Worm (Caenorhabditis elegans) whole organism, L2 larva: ENCODE measurements around the gene F20D6.9.
A peak's percentile ranks its signal among the peaks of the same experiment; 100 is the strongest.

Experiments
- C34F6.9 ChIP-seq: fragments of 150-350 bp; optimal IDR thresholded peaks from 2 replicates; lab custom pipeline; 2014; ENCODE audit warnings: missing biosample characterization, missing genetic modification characterization
- F13H6.1 ChIP-seq: sonication (generic microtip); optimal IDR thresholded peaks from 2 replicates; lab custom pipeline; 2016; ENCODE audit warnings: missing genetic modification characterization, missing compliant biosample characterization
- R02D3.7 ChIP-seq: fragments of 150-350 bp; optimal IDR thresholded peaks from 2 replicates; lab custom pipeline; 2014; ENCODE audit warnings: missing biosample characterization, missing genetic modification characterization
- Y55F3AM.14 ChIP-seq: fragments of 200-800 bp; sonication (Bioruptor generic); optimal IDR thresholded peaks from 2 replicates; lab custom pipeline; 2018; ENCODE audit warnings: mild to moderate bottlenecking, missing genetic modification characterization, missing compliant biosample characterization
- ZK546.5 ChIP-seq: sonication (generic microtip); optimal IDR thresholded peaks from 2 replicates; lab custom pipeline; 2017; ENCODE audit warnings: missing biosample characterization, missing genetic modification characterization
- aly-2 ChIP-seq: fragments of 150-350 bp; optimal IDR thresholded peaks from 2 replicates; lab custom pipeline; 2014; ENCODE audit warnings: missing biosample characterization, missing genetic modification characterization
- ama-1 ChIP-seq: fragments of 150-350 bp; optimal IDR thresholded peaks from 2 replicates; lab custom pipeline; 2018; ENCODE audit warnings: inconsistent platforms
- blmp-1 ChIP-seq: sonication (generic microtip); optimal IDR thresholded peaks from 2 replicates; lab custom pipeline; 2017; ENCODE audit warnings: missing genetic modification characterization, mild to moderate bottlenecking, missing compliant biosample characterization, antibody characterized with exemption, moderate library complexity; ENCODE audit not compliant: insufficient read depth
- crh-2 ChIP-seq: sonication (generic microtip); optimal IDR thresholded peaks from 2 replicates; lab custom pipeline; 2017; ENCODE audit warnings: missing biosample characterization, missing genetic modification characterization
- dmd-4 ChIP-seq: sonication (generic microtip); optimal IDR thresholded peaks from 2 replicates; lab custom pipeline; 2017; ENCODE audit warnings: missing biosample characterization, missing genetic modification characterization
- egl-27 ChIP-seq: sonication (generic microtip); optimal IDR thresholded peaks from 3 replicates; lab custom pipeline; 2017; ENCODE audit warnings: missing biosample characterization, missing genetic modification reagents, missing genetic modification characterization
- elt-1 ChIP-seq: fragments of 150-350 bp; optimal IDR thresholded peaks from 2 replicates; lab custom pipeline; 2014; ENCODE audit warnings: missing biosample characterization, missing genetic modification characterization
- fos-1 ChIP-seq: fragments of 150-350 bp; optimal IDR thresholded peaks from 2 replicates; lab custom pipeline; 2014; ENCODE audit warnings: missing biosample characterization, missing genetic modification characterization
- gmeb-1 ChIP-seq: fragments of 150-350 bp; optimal IDR thresholded peaks from 2 replicates; lab custom pipeline; 2014; ENCODE audit warnings: missing biosample characterization, missing genetic modification characterization
- lin-11 ChIP-seq: fragments of 150-350 bp; sonication (generic microtip); optimal IDR thresholded peaks from 2 replicates; lab custom pipeline; 2014; ENCODE audit warnings: missing biosample characterization, missing genetic modification characterization, inconsistent platforms, mixed read lengths
- lin-39 ChIP-seq: fragments of 150-350 bp; optimal IDR thresholded peaks from 2 replicates; lab custom pipeline; 2014; ENCODE audit warnings: missing biosample characterization, missing genetic modification reagents, missing genetic modification characterization
- lsy-2 ChIP-seq, 2 experiments: fragments of 150-350 bp in 1 of 2; sonication (generic microtip) in 1 of 2; optimal IDR thresholded peaks; 2 replicates each; lab custom pipeline; 2014 to 2017; ENCODE audit warnings: missing biosample characterization in 2 of 2, missing genetic modification characterization in 2 of 2
- mbf-1 ChIP-seq: sonication (generic microtip); optimal IDR thresholded peaks from 2 replicates; lab custom pipeline; 2017; ENCODE audit warnings: missing biosample characterization, missing genetic modification characterization
- nhr-10 ChIP-seq: sonication (generic microtip); optimal IDR thresholded peaks from 2 replicates; lab custom pipeline; 2017; ENCODE audit warnings: missing biosample characterization, missing genetic modification characterization
- nhr-11 ChIP-seq: fragments of 150-350 bp; optimal IDR thresholded peaks from 2 replicates; lab custom pipeline; 2014; ENCODE audit warnings: missing biosample characterization, missing genetic modification characterization
- nhr-12 ChIP-seq: fragments of 150-350 bp; optimal IDR thresholded peaks from 2 replicates; lab custom pipeline; 2014; ENCODE audit warnings: missing biosample characterization, missing genetic modification characterization
- nhr-77 ChIP-seq: fragments of 150-350 bp; optimal IDR thresholded peaks from 2 replicates; lab custom pipeline; 2014; ENCODE audit warnings: missing biosample characterization, missing genetic modification characterization
- peb-1 ChIP-seq: fragments of 150-350 bp; optimal IDR thresholded peaks from 2 replicates; lab custom pipeline; 2014; ENCODE audit warnings: missing biosample characterization, missing genetic modification characterization
- sem-4 ChIP-seq: fragments of 150-350 bp; optimal IDR thresholded peaks from 2 replicates; lab custom pipeline; 2014; ENCODE audit warnings: missing biosample characterization, missing genetic modification reagents, missing genetic modification characterization
- sma-9 ChIP-seq, 2 experiments: fragments of 150-350 bp in 1 of 2; sonication (generic microtip) in 1 of 2; optimal IDR thresholded peaks; 2 replicates each; lab custom pipeline; 2014 to 2016; ENCODE audit warnings: missing genetic modification characterization in 2 of 2, mild to moderate bottlenecking in 1 of 2, missing biosample characterization in 1 of 2, missing compliant biosample characterization in 1 of 2, missing genetic modification reagents in 1 of 2, moderate library complexity in 1 of 2
- snpc-4 ChIP-seq: fragments of 150-350 bp; optimal IDR thresholded peaks from 2 replicates; lab custom pipeline; 2014; ENCODE audit warnings: missing biosample characterization, missing genetic modification characterization
- unc-39 ChIP-seq: fragments of 150-350 bp; optimal IDR thresholded peaks from 2 replicates; lab custom pipeline; 2014; ENCODE audit warnings: missing biosample characterization, missing genetic modification characterization
- unc-55 ChIP-seq: fragments of 150-350 bp; sonication (generic microtip); optimal IDR thresholded peaks from 3 replicates; lab custom pipeline; 2014; ENCODE audit warnings: missing biosample characterization, missing genetic modification reagents, missing genetic modification characterization
- unc-62 ChIP-seq: fragments of 150-350 bp; optimal IDR thresholded peaks from 2 replicates; lab custom pipeline; 2014; ENCODE audit warnings: missing biosample characterization, missing genetic modification reagents, missing genetic modification characterization
- ztf-1 ChIP-seq: fragments of 200-800 bp; sonication (Bioruptor generic); conservative IDR thresholded peaks from 2 replicates; pipeline ENCODE4 v1.3.6; 2022; ENCODE audit warnings: missing genetic modification characterization, missing compliant biosample characterization
- ztf-11 ChIP-seq: sonication (generic microtip); optimal IDR thresholded peaks from 2 replicates; lab custom pipeline; 2017; ENCODE audit warnings: missing biosample characterization, missing genetic modification characterization
- ztf-4 ChIP-seq: fragments of 150-350 bp; optimal IDR thresholded peaks from 2 replicates; lab custom pipeline; 2014; ENCODE audit warnings: missing biosample characterization, missing genetic modification characterization

Gene F20D6.9

DNA sequence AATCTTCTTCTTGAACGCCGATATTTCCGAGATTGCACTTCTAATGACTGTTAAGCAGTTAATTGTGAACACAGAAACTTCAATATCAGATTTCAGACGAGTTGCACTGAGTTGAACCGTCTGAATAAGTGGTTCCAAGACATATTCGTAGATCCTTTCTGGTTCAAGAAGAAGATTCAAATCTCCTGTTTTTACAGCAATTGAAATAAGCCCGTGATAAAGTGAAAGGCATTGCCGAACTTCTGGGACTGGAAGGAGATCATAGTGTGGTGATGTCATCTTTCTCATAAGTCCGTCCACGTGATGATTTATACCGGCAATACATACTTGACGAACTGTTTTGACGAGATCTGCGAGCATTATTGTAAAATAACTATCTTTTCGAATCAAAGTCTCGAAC lies 42.3 kb upstream of the F20D6.9 start:
- TF ChIP-seq fos-1 (tag; lab: Kevin White, UChicago) (no peak), nhr-10 (tag; lab: Kevin White, UChicago) (no peak), ZK546.5 (tag; lab: Kevin White, UChicago) (no peak), unc-39 (tag; lab: Kevin White, UChicago) (no peak), ztf-11 (tag; lab: Kevin White, UChicago) (no peak), lin-11 (tag; lab: Kevin White, UChicago) (no peak), R02D3.7 (no peak), dmd-4 (tag; lab: Kevin White, UChicago) (no peak), unc-62 (GFP tag; lab: Kevin White, UChicago) (no peak), lin-39 (tag; lab: Kevin White, UChicago) (no peak), elt-1 (tag; lab: Kevin White, UChicago) (no peak), egl-27 (tag; lab: Kevin White, UChicago) (no peak), aly-2 (tag; lab: Kevin White, UChicago) (no peak), snpc-4 (tag; lab: Kevin White, UChicago) (no peak), sma-9 (GFP tag; optimal IDR thresholded peaks at IDR 0.05; lab: Kevin White, UChicago) (no peak), sma-9 (tag; optimal IDR thresholded peaks at IDR 0.05; lab: Kevin White, UChicago) (no peak), lsy-2 (tag; optimal IDR thresholded peaks at IDR 0.05; lab: Kevin White, UChicago) (no peak), unc-55 (no peak), peb-1 (no peak)

DNA sequence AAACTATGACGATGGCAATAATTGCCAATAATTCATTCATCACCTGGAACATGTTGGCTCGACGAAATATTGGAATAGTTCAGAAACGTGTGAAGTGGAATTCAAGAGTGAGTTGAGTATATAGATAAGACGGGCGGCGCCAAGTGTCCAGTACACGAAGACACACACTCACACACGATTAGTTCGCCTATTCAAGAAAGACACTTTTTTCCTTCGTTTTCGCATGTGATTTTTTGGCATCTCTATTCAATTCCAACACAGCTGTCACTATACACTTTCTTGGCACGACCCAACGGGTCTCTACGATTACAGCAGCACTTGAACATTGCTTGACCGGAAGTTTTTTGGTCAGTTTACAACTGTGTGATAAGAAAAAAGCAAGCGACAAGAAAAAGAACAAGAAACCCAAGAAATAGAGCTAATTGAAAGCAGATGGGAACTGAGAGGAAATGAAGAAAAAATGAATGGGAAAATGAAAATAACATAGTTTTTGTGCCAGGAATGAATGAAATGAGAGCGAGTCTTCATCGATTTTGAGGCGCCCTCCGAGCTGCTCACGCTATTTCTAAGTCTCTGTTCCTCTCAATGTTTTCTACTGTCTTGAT lies 40.5 kb upstream of the F20D6.9 start, which contains the start of gene K07C11.8:
K07C11.8 (minus strand) TSS at position 224 of the 605 bp plus-strand sequence.
- no peak for TF ChIP-seq ztf-11 (tag; lab: Kevin White, UChicago)
- TF ChIP-seq blmp-1 (tag; lab: Kevin White, UChicago): no peak
- TF ChIP-seq fos-1 (tag; lab: Kevin White, UChicago): peak; percentile 11
- TF ChIP-seq unc-55: peak; percentile 39

DNA sequence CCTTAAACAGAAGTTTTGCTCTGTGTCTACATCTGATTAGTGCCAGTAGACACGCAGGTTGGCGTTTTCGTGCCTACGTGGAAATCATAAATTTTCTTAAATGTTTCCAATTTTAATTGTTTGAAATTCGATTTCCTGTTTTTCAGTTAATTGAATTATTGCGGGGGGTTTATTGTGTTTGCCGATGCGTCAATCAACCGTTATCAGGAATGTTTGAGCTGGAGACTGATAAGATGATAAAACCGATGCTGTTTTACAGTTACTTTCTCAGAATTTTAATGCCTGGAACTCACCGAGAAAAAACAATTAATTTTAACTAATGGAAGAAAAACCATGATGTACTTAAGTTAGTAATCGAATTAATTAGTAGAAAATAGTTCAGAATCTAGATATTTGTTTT lies 39.9 kb upstream of the F20D6.9 start:
- TF ChIP-seq gmeb-1 (tag; lab: Kevin White, UChicago): peak; percentile 23
- TF ChIP-seq crh-2 (tag; lab: Kevin White, UChicago): peak; percentile 12
- TF ChIP-seq ztf-4 (tag; lab: Kevin White, UChicago): no peak
- peak; percentile 13 for TF ChIP-seq F13H6.1 (tag; lab: Kevin White, UChicago)
- peak; percentile 23 for TF ChIP-seq sma-9 (GFP tag; optimal IDR thresholded peaks at IDR 0.05; lab: Kevin White, UChicago)
- no peak for TF ChIP-seq sma-9 (tag; optimal IDR thresholded peaks at IDR 0.05; lab: Kevin White, UChicago)
- TF ChIP-seq fos-1 (tag; lab: Kevin White, UChicago): peak; percentile 71

DNA sequence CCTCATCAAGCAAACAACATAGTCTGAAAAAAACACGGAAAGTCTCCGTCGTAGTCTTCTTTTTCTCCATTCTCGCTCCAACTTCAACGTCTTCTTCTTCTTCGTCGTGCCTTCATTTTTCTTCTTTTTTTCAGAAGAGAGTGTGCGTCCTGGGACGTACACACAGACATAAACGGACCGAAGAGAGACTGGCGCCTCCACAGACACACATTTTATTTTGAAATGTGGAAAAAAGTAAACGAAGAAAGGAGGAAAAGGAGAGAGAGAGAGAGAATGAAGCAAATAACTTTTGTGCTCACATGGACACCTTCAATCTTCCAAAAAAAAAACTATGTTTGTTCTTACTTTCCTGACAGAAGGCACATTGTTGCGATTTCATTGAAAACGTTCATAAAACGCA lies 37.9 kb upstream of the F20D6.9 start:
- no peak for TF ChIP-seq lin-39 (tag; lab: Kevin White, UChicago)
- TF ChIP-seq C34F6.9 (tag; lab: Kevin White, UChicago): peak; percentile 20
- peak; percentile 5 for TF ChIP-seq ama-1
- peak; percentile 68 for TF ChIP-seq unc-55

DNA sequence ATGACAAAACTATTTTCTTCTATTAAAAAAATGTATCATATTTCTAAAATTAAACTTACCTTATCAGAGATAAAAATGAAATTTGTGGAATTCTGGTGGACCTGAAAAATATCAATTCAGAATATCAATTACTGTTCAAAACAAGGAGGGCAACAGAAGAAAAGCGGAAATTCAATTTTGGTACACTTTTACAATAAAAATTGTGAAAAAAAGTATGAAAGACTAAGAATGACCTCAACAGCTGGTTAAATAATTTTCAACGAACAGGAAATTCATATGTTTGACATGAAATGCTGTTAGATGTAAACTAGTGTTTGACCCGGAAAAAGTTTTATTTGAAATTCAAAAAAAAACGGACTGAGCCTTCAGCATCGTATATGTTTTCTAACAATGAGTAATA lies 36.6 kb upstream of the F20D6.9 start, which contains the start of gene K07C11.7:
K07C11.7 (minus strand) TSS at position 101 of the 400 bp plus-strand sequence.
- TF ChIP-seq gmeb-1 (tag; lab: Kevin White, UChicago) (no peak), ztf-4 (tag; lab: Kevin White, UChicago) (no peak), C34F6.9 (tag; lab: Kevin White, UChicago) (no peak), nhr-10 (tag; lab: Kevin White, UChicago) (no peak), mbf-1 (no peak), nhr-11 (tag; lab: Kevin White, UChicago) (no peak), unc-55 (no peak), sem-4 (no peak), ztf-1 (no peak)

DNA sequence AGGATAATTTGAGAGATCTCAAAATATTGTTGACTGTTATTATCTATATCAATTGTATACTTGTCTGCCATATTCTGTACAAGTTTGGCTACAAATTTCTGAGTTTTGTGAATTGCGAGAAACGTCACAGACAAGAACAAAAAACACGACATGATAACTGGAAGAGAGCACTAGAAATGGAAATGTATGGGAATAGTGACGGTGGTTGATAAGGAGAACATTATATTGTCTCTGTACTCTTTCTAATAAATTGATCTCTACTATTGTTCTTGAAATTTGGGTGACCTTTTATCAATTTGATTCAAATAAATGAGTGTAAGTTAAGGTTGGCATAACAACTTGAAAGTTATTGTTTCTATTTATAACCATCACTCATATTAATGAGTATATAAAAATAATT lies 35.6 kb upstream of the F20D6.9 start:
- TF ChIP-seq sma-9 (GFP tag; optimal IDR thresholded peaks at IDR 0.05; lab: Kevin White, UChicago) (peak; percentile 25), sma-9 (tag; optimal IDR thresholded peaks at IDR 0.05; lab: Kevin White, UChicago) (no peak), fos-1 (tag; lab: Kevin White, UChicago) (peak; percentile 68), gmeb-1 (tag; lab: Kevin White, UChicago) (peak; percentile 8), nhr-12 (tag; lab: Kevin White, UChicago) (no peak), nhr-77 (tag; lab: Kevin White, UChicago) (no peak), Y55F3AM.14 (no peak)
